Fruit fly (Drosophila melanogaster): ENCODE measurements around the gene CG32099.

- TF ChIP-seq CG8478 (optimal IDR thresholded peaks at IDR 0.05) (no peak), CTCF (optimal IDR thresholded peaks at IDR 0.05) (no peak)
Observed at dm6 chr3L:12184564-12185034, 35.5 kb downstream of the CG32099 start, which contains the start of gene Miox.

Data from S2 (cell line).